Worm (Caenorhabditis elegans) whole organism, early embryonic: ENCODE results near the gene F54B11.5.

Experiments
- B0310.2 ChIP-seq: sonication (generic microtip); optimal IDR thresholded peaks from 2 replicates; lab custom pipeline; 2016; ENCODE audit warnings: mild to moderate bottlenecking, missing genetic modification characterization, missing compliant biosample characterization
- F13C5.2 ChIP-seq: sonication (generic microtip); optimal IDR thresholded peaks from 2 replicates; lab custom pipeline; 2017; ENCODE audit warnings: mild to moderate bottlenecking, missing genetic modification characterization, inconsistent platforms, missing compliant biosample characterization
- aly-1 ChIP-seq: sonication (generic microtip); optimal IDR thresholded peaks from 2 replicates; lab custom pipeline; 2016; ENCODE audit warnings: missing genetic modification characterization, missing compliant biosample characterization
- ama-1 ChIP-seq: fragments of 150-350 bp; optimal IDR thresholded peaks from 2 replicates; lab custom pipeline; 2014
- ceh-36 ChIP-seq: sonication (generic microtip); optimal IDR thresholded peaks from 2 replicates; lab custom pipeline; 2016; ENCODE audit warnings: missing genetic modification characterization, inconsistent platforms, missing compliant biosample characterization
- flt-1 ChIP-seq: fragments of 200-800 bp; sonication (Bioruptor generic); IDR thresholded peaks from 2 replicates; pipeline ENCODE4 v1.3.6; 2022; ENCODE audit warnings: missing genetic modification characterization, missing compliant biosample characterization
- hmbx-1 ChIP-seq: sonication (generic microtip); optimal IDR thresholded peaks from 2 replicates; lab custom pipeline; 2016; ENCODE audit warnings: mild to moderate bottlenecking, missing genetic modification characterization, missing compliant biosample characterization
- hmg-4 ChIP-seq: fragments of 200-800 bp; sonication (Bioruptor generic); optimal IDR thresholded peaks from 2 replicates; lab custom pipeline; 2018; ENCODE audit warnings: mild to moderate bottlenecking, missing genetic modification characterization, missing compliant biosample characterization
- hnd-1 ChIP-seq: sonication (generic microtip); optimal IDR thresholded peaks from 2 replicates; lab custom pipeline; 2016; ENCODE audit warnings: missing genetic modification characterization, missing compliant biosample characterization
- scrt-1 ChIP-seq: fragments of 200-800 bp; sonication (Bioruptor generic); IDR thresholded peaks from 2 replicates; pipeline ENCODE4 v1.3.6; 2022; ENCODE audit warnings: missing genetic modification characterization, missing compliant biosample characterization
- sea-1 ChIP-seq: fragments of 200-800 bp; sonication (Bioruptor generic); conservative IDR thresholded peaks from 2 replicates; pipeline ENCODE4 v1.3.6; 2022; ENCODE audit warnings: missing genetic modification characterization, missing compliant biosample characterization
- tbx-11 ChIP-seq: fragments of 200-800 bp; sonication (Bioruptor generic); IDR thresholded peaks from 2 replicates; pipeline ENCODE4 v1.3.6; 2022; ENCODE audit warnings: missing genetic modification characterization, missing compliant biosample characterization
- tra-4 ChIP-seq: sonication (generic microtip); optimal IDR thresholded peaks from 2 replicates; lab custom pipeline; 2017; ENCODE audit warnings: missing genetic modification characterization, missing compliant biosample characterization

ce11 chrX:13574029-13574428 is 21.8 kb downstream of the F54B11.5 start:
- TF ChIP-seq ceh-36 (peak; percentile 5), aly-1 (tag; lab: Kevin White, UChicago) (no peak), hmg-4 (GFP tag; lab: Kevin White, UChicago) (no peak), ama-1 (lab: Kevin White, UChicago) (no peak), B0310.2 (tag; lab: Kevin White, UChicago) (no peak), scrt-1 (GFP tag; lab: Robert Waterston, UW) (no peak), sea-1 (GFP tag; lab: Robert Waterston, UW) (no peak), tra-4 (tag; lab: Kevin White, UChicago) (no peak), F13C5.2 (tag; lab: Kevin White, UChicago) (no peak), hmbx-1 (tag; lab: Kevin White, UChicago) (no peak), tbx-11 (GFP tag; lab: Robert Waterston, UW) (no peak), flt-1 (no peak), hnd-1 (no peak)
